Worm (Caenorhabditis elegans): ENCODE results near the gene adh-1.

ce11 chrV:11891143-11891862 is 3.3 kb downstream of the adh-1 start, which contains the start of the genes sodh-2 and srx-76:
- TF ChIP-seq elt-3 (tag; optimal IDR thresholded peaks at IDR 0.05) (no peak), sptf-1 (tag; optimal IDR thresholded peaks at IDR 0.05) (no peak), ceh-43 (GFP tag; optimal IDR thresholded peaks at IDR 0.05) (no peak), lsy-2 (tag; optimal IDR thresholded peaks at IDR 0.05) (no peak), lin-13 (tag; optimal IDR thresholded peaks at IDR 0.05) (no peak), nhr-237 (tag; optimal IDR thresholded peaks at IDR 0.05) (no peak)

Data from whole organism, mixed stage, embryonic.